Fruit fly (Drosophila melanogaster) whole organism, embryonic: ENCODE data around the gene Plod.

ENCODE experiments used
- ATbp ChIP-seq: fragments of 200-800 bp; sonication (Bioruptor generic); optimal IDR thresholded peaks from 2 replicates; lab custom pipeline; 2017; ENCODE audit warnings: missing biosample characterization, mild to moderate bottlenecking, missing genetic modification characterization, missing genetic modification reagents
- CG11696 ChIP-seq: fragments of 200-800 bp; sonication (Bioruptor generic); IDR thresholded peaks from 2 replicates; pipeline ENCODE4 v1.3.6; 2022; ENCODE audit warnings: missing biosample characterization, missing genetic modification characterization
- CG13296 ChIP-seq: fragments of 200-800 bp; sonication (Bioruptor generic); optimal IDR thresholded peaks from 3 replicates; lab custom pipeline; 2018; ENCODE audit warnings: missing biosample characterization, mild to moderate bottlenecking, missing genetic modification characterization
- CG1603 ChIP-seq: fragments of 200-800 bp; sonication (Bioruptor generic); optimal IDR thresholded peaks from 2 replicates; lab custom pipeline; 2019; ENCODE audit warnings: missing biosample characterization, mild to moderate bottlenecking, missing genetic modification characterization, moderate library complexity
- CG1647 ChIP-seq: fragments of 200-800 bp; sonication (Bioruptor generic); optimal IDR thresholded peaks from 3 replicates; lab custom pipeline; 2016; ENCODE audit warnings: missing biosample characterization, missing genetic modification characterization
- CG2202 ChIP-seq: fragments of 200-800 bp; sonication (Bioruptor generic); optimal IDR thresholded peaks from 2 replicates; lab custom pipeline; 2018; ENCODE audit warnings: missing biosample characterization, mild to moderate bottlenecking, missing genetic modification characterization
- CG30431 ChIP-seq: fragments of 200-800 bp; sonication (Bioruptor generic); optimal IDR thresholded peaks from 2 replicates; lab custom pipeline; 2017; ENCODE audit warnings: missing biosample characterization, missing genetic modification characterization
- CG32532 ChIP-seq: fragments of 200-800 bp; sonication (Bioruptor generic); IDR thresholded peaks from 2 replicates; pipeline ENCODE4 v1.3.6; 2022; ENCODE audit warnings: missing biosample characterization, missing genetic modification characterization
- CG3995 ChIP-seq: fragments of 200-800 bp; sonication (Bioruptor generic); optimal IDR thresholded peaks from 3 replicates; lab custom pipeline; 2016; ENCODE audit warnings: missing biosample characterization, missing genetic modification characterization
- CG5245 ChIP-seq: fragments of 200-800 bp; sonication (Bioruptor generic); optimal IDR thresholded peaks from 3 replicates; lab custom pipeline; 2016; ENCODE audit warnings: missing biosample characterization, missing genetic modification characterization
- CG5953 ChIP-seq: fragments of 200-800 bp; sonication (Bioruptor generic); IDR thresholded peaks from 2 replicates; pipeline ENCODE4 v1.3.6; 2022; ENCODE audit warnings: missing biosample characterization, missing genetic modification characterization
- CG6813 ChIP-seq: fragments of 200-800 bp; sonication (Bioruptor generic); optimal IDR thresholded peaks from 2 replicates; lab custom pipeline; 2017; ENCODE audit warnings: missing biosample characterization, missing genetic modification characterization, mild to moderate bottlenecking, moderate library complexity, missing genetic modification reagents
- CG8290 ChIP-seq, 3 experiments: fragments of 200-800 bp; sonication (Bioruptor generic); optimal IDR thresholded peaks; 2 replicates each; lab custom pipeline; 2016 to 2019; ENCODE audit warnings: missing biosample characterization in 3 of 3, missing genetic modification characterization in 3 of 3, mild to moderate bottlenecking in 2 of 3, moderate library complexity in 1 of 3
- CG8765 ChIP-seq: fragments of 200-800 bp; sonication (Bioruptor generic); IDR thresholded peaks from 2 replicates; pipeline ENCODE4 v1.3.6; 2022; ENCODE audit warnings: missing biosample characterization, missing genetic modification characterization
- CHES-1-like ChIP-seq: fragments of 200-800 bp; sonication (Bioruptor generic); optimal IDR thresholded peaks from 2 replicates; lab custom pipeline; 2016; ENCODE audit warnings: missing biosample characterization, missing genetic modification characterization
- D ChIP-seq, 2 experiments: fragments of 200-800 bp in 1 of 2; fragments of >200 bp in 1 of 2; sonication (Bioruptor generic) in 1 of 2; optimal IDR thresholded peaks; 2 replicates in 1 of 2; 3 replicates in 1 of 2; lab custom pipeline; 2017; ENCODE audit warnings: mild to moderate bottlenecking in 1 of 2, missing biosample characterization in 1 of 2, missing genetic modification characterization in 1 of 2, missing genetic modification reagents in 1 of 2
- Dad ChIP-seq: fragments of 200-800 bp; sonication (Bioruptor generic); optimal IDR thresholded peaks from 3 replicates; lab custom pipeline; 2016; ENCODE audit warnings: missing biosample characterization, missing genetic modification characterization
- Dbx ChIP-seq: fragments of 200-800 bp; sonication (Bioruptor generic); IDR thresholded peaks from 3 replicates; pipeline ENCODE4 v1.3.6; 2022; ENCODE audit warnings: missing biosample characterization, missing genetic modification characterization
- Deaf1 ChIP-seq: fragments of 200-800 bp; optimal IDR thresholded peaks from 3 replicates; lab custom pipeline; 2019; ENCODE audit warnings: missing biosample characterization, mild to moderate bottlenecking, missing genetic modification characterization, moderate library complexity
- H15 ChIP-seq: fragments of 200-800 bp; sonication (Bioruptor generic); IDR thresholded peaks from 3 replicates; pipeline ENCODE4 v1.3.6; 2022; ENCODE audit warnings: missing biosample characterization, missing genetic modification characterization
- Lim3 ChIP-seq: fragments of 200-800 bp; sonication (Bioruptor generic); IDR thresholded peaks from 2 replicates; pipeline ENCODE4 v1.3.6; 2022; ENCODE audit warnings: missing biosample characterization, missing genetic modification characterization
- Med ChIP-seq: fragments of 200-800 bp; sonication (Bioruptor generic); peaks from one replicate; lab custom pipeline; 2016; ENCODE audit warnings: missing biosample characterization, missing genetic modification characterization, mild to moderate bottlenecking, inconsistent platforms, moderate library complexity
- Mrtf ChIP-seq: fragments of 200-800 bp; sonication (Bioruptor generic); IDR thresholded peaks from 3 replicates; pipeline ENCODE4 v1.3.6; 2022; ENCODE audit warnings: missing biosample characterization, missing genetic modification characterization
- PHDP ChIP-seq: fragments of 200-800 bp; sonication (Bioruptor generic); optimal IDR thresholded peaks from 3 replicates; lab custom pipeline; 2018; ENCODE audit warnings: missing biosample characterization, mild to moderate bottlenecking, missing genetic modification characterization, moderate library complexity
- Vsx1 ChIP-seq: fragments of 200-800 bp; sonication (Bioruptor generic); optimal IDR thresholded peaks from 2 replicates; lab custom pipeline; 2017; ENCODE audit warnings: missing biosample characterization, mild to moderate bottlenecking, missing genetic modification characterization, missing genetic modification reagents
- bcd ChIP-seq: fragments of 200-800 bp; sonication (Bioruptor generic); optimal IDR thresholded peaks from 2 replicates; lab custom pipeline; 2017; ENCODE audit warnings: missing biosample characterization, mild to moderate bottlenecking, missing genetic modification characterization
- cad ChIP-seq: fragments of >200 bp; optimal IDR thresholded peaks from 2 replicates; lab custom pipeline; 2017; ENCODE audit warnings: missing biosample characterization, missing genetic modification characterization
- chinmo ChIP-seq: fragments of 200-800 bp; sonication (Bioruptor generic); IDR thresholded peaks from 4 replicates; pipeline ENCODE4 v1.3.6; 2022; ENCODE audit warnings: missing biosample characterization, missing genetic modification characterization; ENCODE audit not compliant: partially characterized antibody
- chm ChIP-seq: fragments of 200-800 bp; sonication (Bioruptor generic); IDR thresholded peaks from 2 replicates; pipeline ENCODE4 v1.3.6; 2022; ENCODE audit warnings: missing biosample characterization, missing genetic modification characterization
- gt ChIP-seq: fragments of 200-800 bp; sonication (Bioruptor generic); IDR thresholded peaks from 2 replicates; pipeline ENCODE4 v1.3.6; 2022; ENCODE audit warnings: missing biosample characterization, missing genetic modification characterization
- hkb ChIP-seq, 2 experiments: fragments of 200-800 bp in 1 of 2; fragments of >200 bp in 1 of 2; sonication (Bioruptor generic) in 1 of 2; IDR thresholded peaks in 1 of 2; optimal IDR thresholded peaks in 1 of 2; 2 replicates each; pipeline versions ENCODE4 v1.3.6 to Lab custom; 2017 to 2022; ENCODE audit warnings: missing biosample characterization in 1 of 2, missing genetic modification characterization in 1 of 2
- ind ChIP-seq: fragments of 200-800 bp; sonication (Bioruptor generic); optimal IDR thresholded peaks from 3 replicates; lab custom pipeline; 2016; ENCODE audit warnings: missing biosample characterization, missing genetic modification characterization
- luna ChIP-seq: fragments of 200-800 bp; sonication (Bioruptor generic); optimal IDR thresholded peaks from 2 replicates; lab custom pipeline; 2016; ENCODE audit warnings: missing biosample characterization, missing genetic modification characterization
- nerfin-1 ChIP-seq: fragments of 200-800 bp; sonication (Bioruptor generic); optimal IDR thresholded peaks from 3 replicates; lab custom pipeline; 2019; ENCODE audit warnings: missing biosample characterization, mild to moderate bottlenecking, missing genetic modification characterization, moderate library complexity
- org-1 ChIP-seq: fragments of 200-800 bp; sonication (Bioruptor generic); optimal IDR thresholded peaks from 2 replicates; lab custom pipeline; 2017; ENCODE audit warnings: missing biosample characterization, missing genetic modification characterization
- pnt ChIP-seq: fragments of 200-800 bp; sonication (Bioruptor generic); optimal IDR thresholded peaks from 3 replicates; lab custom pipeline; 2016; ENCODE audit warnings: missing biosample characterization, missing genetic modification characterization
- scrt ChIP-seq: fragments of 200-800 bp; sonication (Bioruptor generic); optimal IDR thresholded peaks from 2 replicates; lab custom pipeline; 2018; ENCODE audit warnings: missing biosample characterization, mild to moderate bottlenecking, missing genetic modification characterization, moderate library complexity
- slou ChIP-seq: fragments of 200-800 bp; sonication (Bioruptor generic); optimal IDR thresholded peaks from 3 replicates; lab custom pipeline; 2016; ENCODE audit warnings: missing biosample characterization, missing genetic modification characterization
- sqz ChIP-seq: fragments of 200-800 bp; sonication (Bioruptor generic); optimal IDR thresholded peaks from 3 replicates; lab custom pipeline; 2018; ENCODE audit warnings: missing biosample characterization, mild to moderate bottlenecking, missing genetic modification characterization

Plod gene

dm6 chr3L:11246046-11246887 lies 40.5 kb upstream of the Plod start (continued):
- peak; percentile 34 for TF ChIP-seq Vsx1 (GFP tag; lab: Kevin White, UChicago)
- no peak for TF ChIP-seq CG1603 (tag; lab: Kevin White, UChicago)
- no peak for TF ChIP-seq bcd (GFP tag; lab: Kevin White, UChicago)
- TF ChIP-seq org-1 (GFP tag; lab: Kevin White, UChicago): no peak
- TF ChIP-seq CG3995: no peak
- TF ChIP-seq cad (GFP tag; lab: Kevin White, UChicago): no peak
- no peak for TF ChIP-seq luna (GFP tag; lab: Kevin White, UChicago)
- peak; percentile 8 for TF ChIP-seq Deaf1 (tag; lab: Kevin White, UChicago)
- no peak for TF ChIP-seq pnt
- TF ChIP-seq ind (GFP tag; lab: Kevin White, UChicago): no peak
- TF ChIP-seq CG2202 (tag; lab: Kevin White, UChicago): peak; percentile 18
- TF ChIP-seq hkb (optimal IDR thresholded peaks at IDR 0.05; lab: Kevin White, UChicago): no peak
- peak; percentile 28; the same call in 1 of the 2 replicates for TF ChIP-seq hkb (GFP tag; IDR thresholded peaks at IDR 0.05; lab: Robert Waterston, UW)
- TF ChIP-seq Dad: no peak
- TF ChIP-seq gt (GFP tag; lab: Robert Waterston, UW): no peak
- TF ChIP-seq Lim3 (GFP tag; lab: Robert Waterston, UW): no peak
- no peak for TF ChIP-seq D (optimal IDR thresholded peaks at IDR 0.05; lab: Kevin White, UChicago)
- TF ChIP-seq D (GFP tag; optimal IDR thresholded peaks at IDR 0.05; lab: Kevin White, UChicago): no peak
- TF ChIP-seq CG5953 (GFP tag; lab: Robert Waterston, UW): no peak
- TF ChIP-seq CG8765 (GFP tag; lab: Robert Waterston, UW): no peak
- TF ChIP-seq chinmo (GFP tag; lab: Robert Waterston, UW): peak; percentile 96
- TF ChIP-seq CG13296 (GFP tag; lab: Kevin White, UChicago): no peak
- TF ChIP-seq CG8290 (GFP tag; optimal IDR thresholded peaks at IDR 0.05; lab: Kevin White, UChicago): peak; percentile 25
- no peak for TF ChIP-seq CG8290 (tag; optimal IDR thresholded peaks at IDR 0.05; lab: Kevin White, UChicago)
- peak; percentile 56; the same call in 1 of the 2 replicates for TF ChIP-seq CG11696
- TF ChIP-seq ATbp (GFP tag; lab: Kevin White, UChicago): peak; percentile 26
- TF ChIP-seq CG30431 (GFP tag; lab: Kevin White, UChicago): no peak
- TF ChIP-seq scrt (GFP tag; lab: Kevin White, UChicago): peak; percentile 18
- TF ChIP-seq nerfin-1 (tag; lab: Kevin White, UChicago): peak; percentile 2
- no peak for TF ChIP-seq CG5245 (GFP tag; lab: Kevin White, UChicago)
- TF ChIP-seq chm (GFP tag; lab: Robert Waterston, UW): peak; percentile 80
- peak; percentile 64 for TF ChIP-seq CG6813 (GFP tag; lab: Kevin White, UChicago)
- TF ChIP-seq slou (GFP tag; lab: Kevin White, UChicago): no peak
- TF ChIP-seq Dbx (GFP tag; lab: Robert Waterston, UW): 0 out of 3 replicates have a peak, but pooled peaks have one; percentile 43
- no peak for TF ChIP-seq H15 (GFP tag; lab: Robert Waterston, UW)
- TF ChIP-seq Mrtf (GFP tag; lab: Robert Waterston, UW): no peak
- TF ChIP-seq CG1647 (GFP tag; lab: Kevin White, UChicago): no peak
- TF ChIP-seq Med: peak; percentile 84
- TF ChIP-seq CHES-1-like (GFP tag; lab: Kevin White, UChicago): peak; percentile 45
- peak; percentile 55 for TF ChIP-seq sqz (GFP tag; lab: Kevin White, UChicago)
- peak; percentile 19 for TF ChIP-seq PHDP (tag; lab: Kevin White, UChicago)
- peak; percentile 35; the same call in 1 of the 2 replicates for TF ChIP-seq CG32532 (GFP tag; lab: Robert Waterston, UW)
